Worm (Caenorhabditis elegans) whole organism, early embryonic: ENCODE measurements around the gene M04D8.7.

Source experiments
- B0310.2 ChIP-seq: sonication (generic microtip); optimal IDR thresholded peaks from 2 replicates; lab custom pipeline; 2016; ENCODE audit warnings: mild to moderate bottlenecking, missing genetic modification characterization, missing compliant biosample characterization
- F13C5.2 ChIP-seq: sonication (generic microtip); optimal IDR thresholded peaks from 2 replicates; lab custom pipeline; 2017; ENCODE audit warnings: mild to moderate bottlenecking, missing genetic modification characterization, inconsistent platforms, missing compliant biosample characterization
- aly-1 ChIP-seq: sonication (generic microtip); optimal IDR thresholded peaks from 2 replicates; lab custom pipeline; 2016; ENCODE audit warnings: missing genetic modification characterization, missing compliant biosample characterization
- ama-1 ChIP-seq: fragments of 150-350 bp; optimal IDR thresholded peaks from 2 replicates; lab custom pipeline; 2014
- ceh-13 ChIP-seq: fragments of 200-800 bp; sonication (Bioruptor generic); optimal IDR thresholded peaks from 2 replicates; lab custom pipeline; 2018; ENCODE audit warnings: mild to moderate bottlenecking, missing genetic modification characterization, missing compliant biosample characterization
- ceh-36 ChIP-seq: sonication (generic microtip); optimal IDR thresholded peaks from 2 replicates; lab custom pipeline; 2016; ENCODE audit warnings: missing genetic modification characterization, inconsistent platforms, missing compliant biosample characterization
- ets-7 ChIP-seq: sonication (generic microtip); optimal IDR thresholded peaks from 2 replicates; lab custom pipeline; 2016; ENCODE audit warnings: missing genotype, missing genetic modification characterization, missing compliant biosample characterization
- flt-1 ChIP-seq: fragments of 200-800 bp; sonication (Bioruptor generic); IDR thresholded peaks from 2 replicates; pipeline ENCODE4 v1.3.6; 2022; ENCODE audit warnings: missing genetic modification characterization, missing compliant biosample characterization
- hmbx-1 ChIP-seq: sonication (generic microtip); optimal IDR thresholded peaks from 2 replicates; lab custom pipeline; 2016; ENCODE audit warnings: mild to moderate bottlenecking, missing genetic modification characterization, missing compliant biosample characterization
- hmg-4 ChIP-seq: fragments of 200-800 bp; sonication (Bioruptor generic); optimal IDR thresholded peaks from 2 replicates; lab custom pipeline; 2018; ENCODE audit warnings: mild to moderate bottlenecking, missing genetic modification characterization, missing compliant biosample characterization
- hnd-1 ChIP-seq: sonication (generic microtip); optimal IDR thresholded peaks from 2 replicates; lab custom pipeline; 2016; ENCODE audit warnings: missing genetic modification characterization, missing compliant biosample characterization
- pes-1 ChIP-seq: fragments of 200-800 bp; sonication (Bioruptor generic); IDR thresholded peaks from 2 replicates; pipeline ENCODE4 v1.3.6; 2022; ENCODE audit warnings: missing genetic modification reagents, missing genetic modification characterization, missing compliant biosample characterization
- scrt-1 ChIP-seq: fragments of 200-800 bp; sonication (Bioruptor generic); IDR thresholded peaks from 2 replicates; pipeline ENCODE4 v1.3.6; 2022; ENCODE audit warnings: missing genetic modification characterization, missing compliant biosample characterization
- sea-1 ChIP-seq: fragments of 200-800 bp; sonication (Bioruptor generic); conservative IDR thresholded peaks from 2 replicates; pipeline ENCODE4 v1.3.6; 2022; ENCODE audit warnings: missing genetic modification characterization, missing compliant biosample characterization
- tbx-11 ChIP-seq: fragments of 200-800 bp; sonication (Bioruptor generic); IDR thresholded peaks from 2 replicates; pipeline ENCODE4 v1.3.6; 2022; ENCODE audit warnings: missing genetic modification characterization, missing compliant biosample characterization
- tbx-37 ChIP-seq: fragments of 200-800 bp; sonication (Bioruptor generic); conservative IDR thresholded peaks from 2 replicates; pipeline ENCODE4 v1.3.6; 2022; ENCODE audit warnings: missing genetic modification reagents, missing genetic modification characterization, missing compliant biosample characterization
- tra-4 ChIP-seq: sonication (generic microtip); optimal IDR thresholded peaks from 2 replicates; lab custom pipeline; 2017; ENCODE audit warnings: missing genetic modification characterization, missing compliant biosample characterization

The M04D8.7 gene

ce11 chrIII:10037150-10037549 lies at the start of gene M04D8.7:
TSS of gene M04D8.7 (plus strand) at chrIII:10037450.
- no peak for TF ChIP-seq aly-1 (tag; lab: Kevin White, UChicago)
- TF ChIP-seq ets-7: no peak
- TF ChIP-seq scrt-1 (GFP tag; lab: Robert Waterston, UW): no peak
- no peak for TF ChIP-seq F13C5.2 (tag; lab: Kevin White, UChicago)
- no peak for TF ChIP-seq ceh-13
- no peak for TF ChIP-seq ceh-36 (tag; lab: Kevin White, UChicago)
- TF ChIP-seq pes-1 (GFP tag; lab: Robert Waterston, UW): no peak
- TF ChIP-seq flt-1 (GFP tag; lab: Robert Waterston, UW): no peak
- no peak for TF ChIP-seq tbx-11 (GFP tag; lab: Robert Waterston, UW)
- no peak for TF ChIP-seq B0310.2 (tag; lab: Kevin White, UChicago)

ce11 chrIII:9988352-9988751 lies 48.9 kb upstream of the M04D8.7 start, which contains the start of gene C05B5.1:
TSS of gene C05B5.1 (minus strand) at chrIII:9988452.
- TF ChIP-seq aly-1 (tag; lab: Kevin White, UChicago) (no peak), tbx-11 (GFP tag; lab: Robert Waterston, UW) (no peak), pes-1 (GFP tag; lab: Robert Waterston, UW) (no peak), ets-7 (no peak), sea-1 (no peak), tbx-37 (GFP tag; lab: Robert Waterston, UW) (no peak), hmg-4 (GFP tag; lab: Kevin White, UChicago) (no peak), B0310.2 (tag; lab: Kevin White, UChicago) (no peak), scrt-1 (GFP tag; lab: Robert Waterston, UW) (no peak), hnd-1 (tag; lab: Kevin White, UChicago) (no peak), flt-1 (GFP tag; lab: Robert Waterston, UW) (no peak), F13C5.2 (tag; lab: Kevin White, UChicago) (no peak), hmbx-1 (tag; lab: Kevin White, UChicago) (no peak)

ce11 chrIII:9991324-9991723 lies 45.9 kb upstream of the M04D8.7 start:
- TF ChIP-seq B0310.2 (tag; lab: Kevin White, UChicago) (no peak), tbx-11 (GFP tag; lab: Robert Waterston, UW) (no peak), hmg-4 (GFP tag; lab: Kevin White, UChicago) (no peak), tbx-37 (GFP tag; lab: Robert Waterston, UW) (no peak), hmbx-1 (tag; lab: Kevin White, UChicago) (no peak), flt-1 (GFP tag; lab: Robert Waterston, UW) (no peak), tra-4 (tag; lab: Kevin White, UChicago) (no peak), pes-1 (GFP tag; lab: Robert Waterston, UW) (no peak), F13C5.2 (tag; lab: Kevin White, UChicago) (no peak), ceh-13 (no peak), hnd-1 (tag; lab: Kevin White, UChicago) (no peak)

ce11 chrIII:9993535-9993934 lies 43.7 kb upstream of the M04D8.7 start, which contains the start of gene C05B5.4:
TSS of gene C05B5.4 (plus strand) at chrIII:9993885.
- TF ChIP-seq hmg-4 (GFP tag; lab: Kevin White, UChicago): no peak
- no peak for TF ChIP-seq ama-1 (lab: Kevin White, UChicago)
- no peak for TF ChIP-seq pes-1 (GFP tag; lab: Robert Waterston, UW)
- TF ChIP-seq ceh-13: no peak

- TF ChIP-seq sea-1 (no peak), hnd-1 (tag; lab: Kevin White, UChicago) (no peak), ceh-13 (no peak), ama-1 (lab: Kevin White, UChicago) (no peak), ets-7 (no peak), hmg-4 (GFP tag; lab: Kevin White, UChicago) (no peak), hmbx-1 (tag; lab: Kevin White, UChicago) (no peak), tbx-37 (GFP tag; lab: Robert Waterston, UW) (no peak), pes-1 (GFP tag; lab: Robert Waterston, UW) (no peak), aly-1 (tag; lab: Kevin White, UChicago) (no peak), B0310.2 (tag; lab: Kevin White, UChicago) (no peak), tra-4 (tag; lab: Kevin White, UChicago) (no peak), ceh-36 (tag; lab: Kevin White, UChicago) (no peak), flt-1 (GFP tag; lab: Robert Waterston, UW) (no peak)
Measured at ce11 chrIII:9997890-9998289, 39.4 kb upstream of the M04D8.7 start, which contains the start of gene pqn-8. TSS of gene pqn-8 (minus strand) at chrIII:9997990.

ce11 chrIII:9999235-9999634 lies 38.0 kb upstream of the M04D8.7 start, which contains the start of gene C05B5.17:
TSS of gene C05B5.17 (minus strand) at chrIII:9999335.
- no peak for TF ChIP-seq F13C5.2 (tag; lab: Kevin White, UChicago)
- no peak for TF ChIP-seq B0310.2 (tag; lab: Kevin White, UChicago)
- no peak for TF ChIP-seq scrt-1 (GFP tag; lab: Robert Waterston, UW)
- TF ChIP-seq flt-1 (GFP tag; lab: Robert Waterston, UW): no peak
- TF ChIP-seq sea-1: no peak
- TF ChIP-seq ets-7: no peak
- TF ChIP-seq ceh-13: no peak
- TF ChIP-seq tra-4 (tag; lab: Kevin White, UChicago): no peak
- no peak for TF ChIP-seq pes-1 (GFP tag; lab: Robert Waterston, UW)
- TF ChIP-seq tbx-37 (GFP tag; lab: Robert Waterston, UW): no peak
- no peak for TF ChIP-seq tbx-11 (GFP tag; lab: Robert Waterston, UW)
- no peak for TF ChIP-seq aly-1 (tag; lab: Kevin White, UChicago)
- TF ChIP-seq hmg-4 (GFP tag; lab: Kevin White, UChicago): no peak
- no peak for TF ChIP-seq ama-1 (lab: Kevin White, UChicago)
- TF ChIP-seq hmbx-1 (tag; lab: Kevin White, UChicago): no peak

- TF ChIP-seq ceh-36 (tag; lab: Kevin White, UChicago) (no peak), B0310.2 (tag; lab: Kevin White, UChicago) (no peak), tbx-11 (GFP tag; lab: Robert Waterston, UW) (no peak), scrt-1 (GFP tag; lab: Robert Waterston, UW) (no peak), hmg-4 (GFP tag; lab: Kevin White, UChicago) (no peak), ceh-13 (no peak), pes-1 (GFP tag; lab: Robert Waterston, UW) (no peak)
Measured at ce11 chrIII:10000428-10000827, 36.8 kb upstream of the M04D8.7 start, which contains the start of gene C05B5.2. TSS of gene C05B5.2 (minus strand) at chrIII:10000528.
